Fruit fly (Drosophila melanogaster) whole organism, embryonic: Measurements from ENCODE around the gene CG13996.

ENCODE experiments used
- ATbp ChIP-seq: fragments of 200-800 bp; sonication (Bioruptor generic); optimal IDR thresholded peaks from 2 replicates; lab custom pipeline; 2017; ENCODE audit warnings: missing biosample characterization, mild to moderate bottlenecking, missing genetic modification characterization, missing genetic modification reagents
- Asciz ChIP-seq: fragments of 200-800 bp; sonication (Bioruptor generic); optimal IDR thresholded peaks from 2 replicates; lab custom pipeline; 2017; ENCODE audit warnings: missing biosample characterization, mild to moderate bottlenecking, missing genetic modification characterization, missing genetic modification reagents
- B-H1 ChIP-seq: fragments of 200-800 bp; sonication (Bioruptor generic); IDR thresholded peaks from 3 replicates; pipeline ENCODE4 v1.3.6; 2022; ENCODE audit warnings: missing biosample characterization, missing genetic modification characterization
- C15 ChIP-seq: fragments of 200-800 bp; sonication (Bioruptor generic); IDR thresholded peaks from 3 replicates; pipeline ENCODE4 v1.3.6; 2022; ENCODE audit warnings: missing biosample characterization, missing genetic modification characterization
- CG10431 ChIP-seq: fragments of 200-800 bp; sonication (Bioruptor generic); optimal IDR thresholded peaks from 3 replicates; lab custom pipeline; 2018; ENCODE audit warnings: missing biosample characterization, mild to moderate bottlenecking, missing genetic modification characterization
- CG10959 ChIP-seq: fragments of 200-800 bp; sonication (Bioruptor generic); IDR thresholded peaks from 2 replicates; pipeline ENCODE4 v1.3.6; 2022; ENCODE audit warnings: missing biosample characterization, missing genetic modification characterization
- CG11695 ChIP-seq: fragments of 200-800 bp; sonication (Bioruptor generic); IDR thresholded peaks from 3 replicates; pipeline ENCODE4 v1.3.6; 2022; ENCODE audit warnings: missing biosample characterization, missing genetic modification characterization
- CG12236 ChIP-seq: fragments of 200-800 bp; sonication (Bioruptor generic); optimal IDR thresholded peaks from 2 replicates; lab custom pipeline; 2016; ENCODE audit warnings: missing biosample characterization, missing genetic modification characterization
- CG12299 ChIP-seq: fragments of 200-800 bp; sonication (Bioruptor generic); optimal IDR thresholded peaks from 2 replicates; lab custom pipeline; 2018; ENCODE audit warnings: missing biosample characterization, mild to moderate bottlenecking, missing genetic modification characterization
- CG13624 ChIP-seq: fragments of 200-800 bp; sonication (Bioruptor generic); optimal IDR thresholded peaks from 2 replicates; lab custom pipeline; 2016; ENCODE audit warnings: missing biosample characterization, missing genetic modification characterization
- CG17328 ChIP-seq: fragments of 200-800 bp; sonication (Bioruptor generic); IDR thresholded peaks from 2 replicates; pipeline ENCODE4 v1.3.6; 2022; ENCODE audit warnings: missing biosample characterization, missing genetic modification characterization
- CG17912 ChIP-seq: fragments of 200-800 bp; sonication (Bioruptor generic); optimal IDR thresholded peaks from 2 replicates; lab custom pipeline; 2018; ENCODE audit warnings: missing biosample characterization, mild to moderate bottlenecking, missing genetic modification characterization
- CG30020 ChIP-seq: fragments of 200-800 bp; optimal IDR thresholded peaks from 2 replicates; lab custom pipeline; 2019; ENCODE audit warnings: missing biosample characterization, mild to moderate bottlenecking, missing genetic modification characterization, moderate library complexity
- CG32532 ChIP-seq: fragments of 200-800 bp; sonication (Bioruptor generic); IDR thresholded peaks from 2 replicates; pipeline ENCODE4 v1.3.6; 2022; ENCODE audit warnings: missing biosample characterization, missing genetic modification characterization
- CG4404 ChIP-seq: fragments of 200-800 bp; sonication (Bioruptor generic); IDR thresholded peaks from 2 replicates; pipeline ENCODE4 v1.3.6; 2022; ENCODE audit warnings: missing biosample characterization, missing genetic modification characterization
- CG4730 ChIP-seq: fragments of 200-800 bp; sonication (Bioruptor generic); IDR thresholded peaks from 2 replicates; pipeline ENCODE4 v1.3.6; 2022; ENCODE audit warnings: missing biosample characterization, missing genetic modification characterization
- CG6175 ChIP-seq: fragments of 200-800 bp; sonication (Bioruptor generic); IDR thresholded peaks from 3 replicates; pipeline ENCODE4 v1.3.6; 2022; ENCODE audit warnings: missing biosample characterization, missing genetic modification characterization
- CkIIα-i1 ChIP-seq: fragments of 200-800 bp; sonication (Bioruptor generic); IDR thresholded peaks from 2 replicates; pipeline ENCODE4 v1.3.6; 2022; ENCODE audit warnings: missing biosample characterization, missing genetic modification characterization
- D19A ChIP-seq: fragments of 200-800 bp; optimal IDR thresholded peaks from 3 replicates; lab custom pipeline; 2019; ENCODE audit warnings: missing biosample characterization, mild to moderate bottlenecking, missing genetic modification characterization, moderate library complexity
- Dbx ChIP-seq: fragments of 200-800 bp; sonication (Bioruptor generic); IDR thresholded peaks from 3 replicates; pipeline ENCODE4 v1.3.6; 2022; ENCODE audit warnings: missing biosample characterization, missing genetic modification characterization
- Deaf1 ChIP-seq: fragments of 200-800 bp; optimal IDR thresholded peaks from 3 replicates; lab custom pipeline; 2019; ENCODE audit warnings: missing biosample characterization, mild to moderate bottlenecking, missing genetic modification characterization, moderate library complexity
- Doc2 ChIP-seq: fragments of 200-800 bp; sonication (Bioruptor generic); IDR thresholded peaks from 2 replicates; pipeline ENCODE4 v1.3.6; 2022; ENCODE audit warnings: missing biosample characterization, missing genetic modification characterization
- Doc3 ChIP-seq: fragments of 200-800 bp; sonication (Bioruptor generic); IDR thresholded peaks from 3 replicates; pipeline ENCODE4 v1.3.6; 2022; ENCODE audit warnings: missing biosample characterization, missing genetic modification characterization; ENCODE audit not compliant: partially characterized antibody
- Hr39 ChIP-seq: fragments of >200 bp; optimal IDR thresholded peaks from 2 replicates; lab custom pipeline; 2017
- Jarid2 ChIP-seq: fragments of 200-800 bp; sonication (Bioruptor generic); optimal IDR thresholded peaks from 3 replicates; lab custom pipeline; 2017; ENCODE audit warnings: mild to moderate bottlenecking, missing biosample characterization, missing genetic modification reagents, missing genetic modification characterization
- Mes4 ChIP-seq: fragments of 200-800 bp; sonication (Bioruptor generic); optimal IDR thresholded peaks from 2 replicates; lab custom pipeline; 2016; ENCODE audit warnings: missing biosample characterization, missing genetic modification characterization
- NC2β ChIP-seq: fragments of 200-800 bp; sonication (Bioruptor generic); optimal IDR thresholded peaks from 2 replicates; lab custom pipeline; 2016; ENCODE audit warnings: missing biosample characterization, missing genetic modification characterization
- Neu2 ChIP-seq: fragments of 200-800 bp; sonication (Bioruptor generic); optimal IDR thresholded peaks from 3 replicates; lab custom pipeline; 2016; ENCODE audit warnings: missing biosample characterization, missing genetic modification characterization, borderline replicate concordance
- Oaz ChIP-seq: fragments of 200-800 bp; sonication (Bioruptor generic); IDR thresholded peaks from 2 replicates; pipeline ENCODE4 v1.3.6; 2022; ENCODE audit warnings: missing biosample characterization, missing genetic modification characterization
- Optix ChIP-seq: fragments of 200-800 bp; sonication (Bioruptor generic); IDR thresholded peaks from 3 replicates; pipeline ENCODE4 v1.3.6; 2022; ENCODE audit warnings: missing biosample characterization, missing genetic modification characterization
- Side ChIP-seq: fragments of 200-800 bp; sonication (Bioruptor generic); optimal IDR thresholded peaks from 2 replicates; lab custom pipeline; 2016; ENCODE audit warnings: missing biosample characterization, missing genetic modification characterization
- Ssrp ChIP-seq: fragments of 200-800 bp; sonication (Bioruptor generic); optimal IDR thresholded peaks from 2 replicates; lab custom pipeline; 2018; ENCODE audit warnings: missing biosample characterization, mild to moderate bottlenecking, missing genetic modification characterization, moderate library complexity
- Stat92E ChIP-seq, 3 experiments: fragments of >200 bp in 2 of 3; fragments of 200-800 bp in 1 of 3; sonication (Bioruptor generic) in 1 of 3; optimal IDR thresholded peaks; 2 replicates each; lab custom pipeline; 2017 to 2019; ENCODE audit warnings: missing biosample characterization in 3 of 3, missing genetic modification characterization in 3 of 3, mild to moderate bottlenecking in 1 of 3, moderate library complexity in 1 of 3
- Tbp ChIP-seq: fragments of >200 bp; optimal IDR thresholded peaks from 2 replicates; lab custom pipeline; 2018; ENCODE audit warnings: missing biosample characterization, missing genetic modification characterization
- ara ChIP-seq: fragments of 200-800 bp; sonication (Bioruptor generic); IDR thresholded peaks from 2 replicates; pipeline ENCODE4 v1.3.6; 2022; ENCODE audit warnings: missing biosample characterization, missing genetic modification characterization
- cas ChIP-seq: fragments of 200-800 bp; sonication (Bioruptor generic); IDR thresholded peaks from 2 replicates; pipeline ENCODE4 v1.3.6; 2022; ENCODE audit warnings: missing biosample characterization, missing genetic modification characterization
- crc ChIP-seq: fragments of 200-800 bp; sonication (Bioruptor generic); optimal IDR thresholded peaks from 2 replicates; lab custom pipeline; 2016; ENCODE audit warnings: missing biosample characterization, missing genetic modification characterization
- dimm ChIP-seq: fragments of 200-800 bp; sonication (Bioruptor generic); IDR thresholded peaks from 2 replicates; pipeline ENCODE4 v1.3.6; 2022; ENCODE audit warnings: missing biosample characterization, missing genetic modification characterization
- dmrt99B ChIP-seq: fragments of 200-800 bp; sonication (Bioruptor generic); optimal IDR thresholded peaks from 2 replicates; lab custom pipeline; 2018; ENCODE audit warnings: missing biosample characterization, mild to moderate bottlenecking, missing genetic modification characterization, moderate library complexity
- esg ChIP-seq: fragments of 200-800 bp; sonication (Bioruptor generic); conservative IDR thresholded peaks from 2 replicates; pipeline ENCODE4 v1.3.6; 2022; ENCODE audit warnings: missing biosample characterization, missing genetic modification characterization
- ewg ChIP-seq: fragments of 200-800 bp; sonication (Bioruptor generic); optimal IDR thresholded peaks from 3 replicates; lab custom pipeline; 2017; ENCODE audit warnings: mild to moderate bottlenecking, missing biosample characterization, missing genetic modification reagents, missing genetic modification characterization
- gt ChIP-seq: fragments of 200-800 bp; sonication (Bioruptor generic); IDR thresholded peaks from 2 replicates; pipeline ENCODE4 v1.3.6; 2022; ENCODE audit warnings: missing biosample characterization, missing genetic modification characterization
- hkb ChIP-seq, 2 experiments: fragments of 200-800 bp in 1 of 2; fragments of >200 bp in 1 of 2; sonication (Bioruptor generic) in 1 of 2; IDR thresholded peaks in 1 of 2; optimal IDR thresholded peaks in 1 of 2; 2 replicates each; pipeline versions ENCODE4 v1.3.6 to Lab custom; 2017 to 2022; ENCODE audit warnings: missing biosample characterization in 1 of 2, missing genetic modification characterization in 1 of 2
- insv ChIP-seq, 2 experiments: fragments of 200-800 bp; sonication (Bioruptor generic); optimal IDR thresholded peaks; 3 replicates each; lab custom pipeline; 2016 to 2018; ENCODE audit warnings: missing biosample characterization in 2 of 2, missing genetic modification characterization in 2 of 2
- jumu ChIP-seq: fragments of 200-800 bp; sonication (Bioruptor generic); optimal IDR thresholded peaks from 3 replicates; lab custom pipeline; 2016; ENCODE audit warnings: missing biosample characterization, missing genetic modification characterization
- ken ChIP-seq: fragments of 200-800 bp; sonication (Bioruptor generic); IDR thresholded peaks from 3 replicates; pipeline ENCODE4 v1.3.6; 2022; ENCODE audit warnings: missing biosample characterization, missing genetic modification characterization
- lbe ChIP-seq: fragments of 200-800 bp; sonication (Bioruptor generic); optimal IDR thresholded peaks from 2 replicates; lab custom pipeline; 2016; ENCODE audit warnings: missing biosample characterization, mild to moderate bottlenecking, missing genetic modification characterization
- org-1 ChIP-seq: fragments of 200-800 bp; sonication (Bioruptor generic); optimal IDR thresholded peaks from 2 replicates; lab custom pipeline; 2017; ENCODE audit warnings: missing biosample characterization, missing genetic modification characterization
- pan ChIP-seq, 4 experiments: fragments of >200 bp in 3 of 4; fragments of 200-800 bp in 1 of 4; sonication (Bioruptor generic) in 1 of 4; optimal IDR thresholded peaks in 3 of 4; IDR thresholded peaks in 1 of 4; 2 replicates each; pipeline versions ENCODE4 v1.3.6 to Lab custom; 2017 to 2022; ENCODE audit warnings: missing biosample characterization in 2 of 4, missing genetic modification characterization in 2 of 4, mixed read lengths in 1 of 4
- sd ChIP-seq: fragments of 200-800 bp; sonication (Bioruptor generic); optimal IDR thresholded peaks from 3 replicates; lab custom pipeline; 2018; ENCODE audit warnings: missing biosample characterization, mild to moderate bottlenecking, missing genetic modification characterization, moderate library complexity
- yki ChIP-seq: fragments of >200 bp; optimal IDR thresholded peaks from 3 replicates; lab custom pipeline; 2018
- z ChIP-seq: fragments of 200-800 bp; sonication (Bioruptor generic); IDR thresholded peaks from 3 replicates; pipeline ENCODE4 v1.3.6; 2022; ENCODE audit warnings: missing biosample characterization, missing genetic modification characterization

CG13996 gene

dm6 chr2L:6028712-6029111 lies 8.1 kb downstream of the CG13996 start (continued):
- TF ChIP-seq C15 (GFP tag; lab: Robert Waterston, UW) (no peak), gt (no peak), Doc3 (GFP tag; lab: Robert Waterston, UW) (no peak), CG30020 (tag; lab: Kevin White, UChicago) (no peak), B-H1 (GFP tag; lab: Robert Waterston, UW) (no peak), dimm (GFP tag; lab: Robert Waterston, UW) (0 out of 2 replicates have a peak, but pooled peaks have one; percentile 35), CG12299 (no peak), hkb (optimal IDR thresholded peaks at IDR 0.05; lab: Kevin White, UChicago) (no peak), hkb (GFP tag; IDR thresholded peaks at IDR 0.05; lab: Robert Waterston, UW) (peak; percentile 61; the same call in 1 of the 2 replicates), CG6175 (GFP tag; lab: Robert Waterston, UW) (no peak), yki (lab: Kevin White, UChicago) (no peak), Ssrp (no peak), Neu2 (GFP tag; lab: Kevin White, UChicago) (no peak), Side (GFP tag; lab: Kevin White, UChicago) (no peak), CG17912 (GFP tag; lab: Kevin White, UChicago) (no peak), CG11695 (GFP tag; lab: Robert Waterston, UW) (0 out of 3 replicates have a peak, but pooled peaks have one; percentile 27), ATbp (GFP tag; lab: Kevin White, UChicago) (peak; percentile 33), CG32532 (no peak), esg (peak; percentile 34; the same call in 1 of the 2 replicates), CG4730 (GFP tag; lab: Robert Waterston, UW) (0 out of 2 replicates have a peak, but pooled peaks have one; percentile 15), org-1 (GFP tag; lab: Kevin White, UChicago) (no peak), ewg (GFP tag; lab: Kevin White, UChicago) (no peak), Jarid2 (GFP tag; lab: Kevin White, UChicago) (no peak), Tbp (GFP tag; lab: Kevin White, UChicago) (no peak), Doc2 (GFP tag; lab: Robert Waterston, UW) (no peak), crc (GFP tag; lab: Kevin White, UChicago) (no peak), Deaf1 (tag; lab: Kevin White, UChicago) (no peak), CG13624 (GFP tag; lab: Kevin White, UChicago) (no peak), lbe (GFP tag; lab: Kevin White, UChicago) (no peak), NC2β (GFP tag; lab: Kevin White, UChicago) (no peak), CG12236 (GFP tag; lab: Kevin White, UChicago) (no peak), insv (GFP tag; optimal IDR thresholded peaks at IDR 0.05; lab: Kevin White, UChicago) (no peak), Mes4 (GFP tag; lab: Kevin White, UChicago) (no peak), Optix (GFP tag; lab: Robert Waterston, UW) (0 out of 3 replicates have a peak, but pooled peaks have one; percentile 7), CG10431 (GFP tag; lab: Kevin White, UChicago) (no peak), Hr39 (lab: Kevin White, UChicago) (no peak), jumu (GFP tag; lab: Kevin White, UChicago) (no peak), cas (GFP tag; lab: Robert Waterston, UW) (no peak), sd (tag; lab: Kevin White, UChicago) (no peak), CG10959 (GFP tag; lab: Robert Waterston, UW) (no peak), D19A (tag; lab: Kevin White, UChicago) (no peak), z (no peak), Stat92E (GFP tag; optimal IDR thresholded peaks at IDR 0.05; lab: Kevin White, UChicago) (no peak), CkIIα-i1 (GFP tag; lab: Robert Waterston, UW) (no peak), Asciz (GFP tag; lab: Kevin White, UChicago) (no peak), pan (optimal IDR thresholded peaks at IDR 0.05; lab: Kevin White, UChicago) (no peak), pan (GFP tag; optimal IDR thresholded peaks at IDR 0.05 in 1 of 2, IDR thresholded peaks at IDR 0.05 in 1 of 2) (no peak), Oaz (GFP tag; lab: Robert Waterston, UW) (no peak), ara (no peak), Dbx (no peak), CG4404 (0 out of 2 replicates have a peak, but pooled peaks have one; percentile 10), ken (peak; percentile 53; the same call in 1 of the 3 replicates), dmrt99B (tag; lab: Kevin White, UChicago) (no peak), CG17328 (GFP tag; lab: Robert Waterston, UW) (peak; percentile 68)
